Worm (Caenorhabditis elegans) whole organism, early embryonic: ENCODE measurements around the gene upb-1.

ENCODE experiments used
- F13C5.2 ChIP-seq: sonication (generic microtip); optimal IDR thresholded peaks from 2 replicates; lab custom pipeline; 2017; ENCODE audit warnings: mild to moderate bottlenecking, missing genetic modification characterization, inconsistent platforms, missing compliant biosample characterization
- ama-1 ChIP-seq: fragments of 150-350 bp; optimal IDR thresholded peaks from 2 replicates; lab custom pipeline; 2014
- ceh-13 ChIP-seq: fragments of 200-800 bp; sonication (Bioruptor generic); optimal IDR thresholded peaks from 2 replicates; lab custom pipeline; 2018; ENCODE audit warnings: mild to moderate bottlenecking, missing genetic modification characterization, missing compliant biosample characterization
- ceh-36 ChIP-seq: sonication (generic microtip); optimal IDR thresholded peaks from 2 replicates; lab custom pipeline; 2016; ENCODE audit warnings: missing genetic modification characterization, inconsistent platforms, missing compliant biosample characterization
- flt-1 ChIP-seq: fragments of 200-800 bp; sonication (Bioruptor generic); IDR thresholded peaks from 2 replicates; pipeline ENCODE4 v1.3.6; 2022; ENCODE audit warnings: missing genetic modification characterization, missing compliant biosample characterization
- hmbx-1 ChIP-seq: sonication (generic microtip); optimal IDR thresholded peaks from 2 replicates; lab custom pipeline; 2016; ENCODE audit warnings: mild to moderate bottlenecking, missing genetic modification characterization, missing compliant biosample characterization
- scrt-1 ChIP-seq: fragments of 200-800 bp; sonication (Bioruptor generic); IDR thresholded peaks from 2 replicates; pipeline ENCODE4 v1.3.6; 2022; ENCODE audit warnings: missing genetic modification characterization, missing compliant biosample characterization
- tbx-11 ChIP-seq: fragments of 200-800 bp; sonication (Bioruptor generic); IDR thresholded peaks from 2 replicates; pipeline ENCODE4 v1.3.6; 2022; ENCODE audit warnings: missing genetic modification characterization, missing compliant biosample characterization
- tra-4 ChIP-seq: sonication (generic microtip); optimal IDR thresholded peaks from 2 replicates; lab custom pipeline; 2017; ENCODE audit warnings: missing genetic modification characterization, missing compliant biosample characterization

DNA sequence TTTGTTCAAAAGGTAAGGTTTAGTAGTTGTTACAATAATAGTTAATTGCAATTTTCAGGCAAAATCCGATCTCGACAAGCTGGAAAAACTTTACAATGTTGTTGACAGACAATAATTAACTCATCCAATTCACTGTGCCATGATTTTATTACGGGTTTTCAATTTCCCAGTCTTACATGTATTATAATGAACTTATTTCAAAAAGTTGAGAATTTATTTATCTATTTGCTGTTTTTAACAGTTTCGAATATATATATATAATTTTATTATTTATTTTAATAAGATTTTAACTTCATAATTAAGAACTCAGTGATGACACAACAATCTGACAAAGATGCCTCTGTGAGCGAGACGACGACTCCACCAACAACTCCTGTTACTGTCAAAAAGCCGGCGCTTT is 43.8 kb downstream of the upb-1 start, which contains the start of gene lelo-1:
- TF ChIP-seq ama-1 (lab: Kevin White, UChicago) (no peak), ceh-13 (GFP tag; lab: Kevin White, UChicago) (no peak), scrt-1 (GFP tag; lab: Robert Waterston, UW) (no peak), tra-4 (tag; lab: Kevin White, UChicago) (no peak), ceh-36 (tag; lab: Kevin White, UChicago) (no peak), flt-1 (GFP tag; lab: Robert Waterston, UW) (no peak), tbx-11 (no peak), hmbx-1 (tag; lab: Kevin White, UChicago) (no peak), F13C5.2 (tag; lab: Kevin White, UChicago) (no peak)
